Worm (Caenorhabditis elegans): ENCODE measurements around the gene F48G7.8.

ce11 chrV:615275-615674, 12.2 kb downstream of the F48G7.8 start, which contains the start of gene F48G7.13:
- TF ChIP-seq ztf-29 (GFP tag; IDR thresholded peaks at IDR 0.05) (no peak), tab-1 (GFP tag; IDR thresholded peaks at IDR 0.05) (no peak)
